Fruit fly (Drosophila melanogaster) whole organism, embryonic: ENCODE measurements around the gene CG8814.

ENCODE experiments used
- Antp ChIP-seq: fragments of 200-800 bp; sonication (Bioruptor generic); optimal IDR thresholded peaks from 3 replicates; lab custom pipeline; 2016; ENCODE audit warnings: missing biosample characterization, missing genetic modification characterization
- Bdp1 ChIP-seq: fragments of 200-800 bp; sonication (Bioruptor generic); optimal IDR thresholded peaks from 3 replicates; lab custom pipeline; 2016; ENCODE audit warnings: missing biosample characterization, missing genetic modification characterization
- Bgb ChIP-seq: fragments of 200-800 bp; sonication (Bioruptor generic); IDR thresholded peaks from 2 replicates; pipeline ENCODE4 v1.3.6; 2022; ENCODE audit warnings: missing biosample characterization, missing genetic modification characterization; ENCODE audit not compliant: partially characterized antibody
- CG12071 ChIP-seq: fragments of 200-800 bp; sonication (Bioruptor generic); optimal IDR thresholded peaks from 3 replicates; lab custom pipeline; 2018; ENCODE audit warnings: missing biosample characterization, mild to moderate bottlenecking, missing genetic modification characterization
- CG12391 ChIP-seq: fragments of 200-800 bp; sonication (Bioruptor generic); optimal IDR thresholded peaks from 3 replicates; lab custom pipeline; 2018; ENCODE audit warnings: missing biosample characterization, mild to moderate bottlenecking, missing genetic modification characterization, moderate library complexity
- CG14441 ChIP-seq: fragments of 200-800 bp; sonication (Bioruptor generic); IDR thresholded peaks from 2 replicates; pipeline ENCODE4 v1.3.6; 2022; ENCODE audit warnings: missing biosample characterization, missing genetic modification characterization
- CG1647 ChIP-seq: fragments of 200-800 bp; sonication (Bioruptor generic); optimal IDR thresholded peaks from 3 replicates; lab custom pipeline; 2016; ENCODE audit warnings: missing biosample characterization, missing genetic modification characterization
- CG17385 ChIP-seq: fragments of 200-800 bp; sonication (Bioruptor generic); optimal IDR thresholded peaks from 3 replicates; lab custom pipeline; 2018; ENCODE audit warnings: missing biosample characterization, mild to moderate bottlenecking, missing genetic modification characterization
- CG17568 ChIP-seq: fragments of 200-800 bp; sonication (Bioruptor generic); optimal IDR thresholded peaks from 2 replicates; lab custom pipeline; 2018; ENCODE audit warnings: missing biosample characterization, mild to moderate bottlenecking, missing genetic modification characterization, moderate library complexity
- CG32532 ChIP-seq: fragments of 200-800 bp; sonication (Bioruptor generic); IDR thresholded peaks from 2 replicates; pipeline ENCODE4 v1.3.6; 2022; ENCODE audit warnings: missing biosample characterization, missing genetic modification characterization
- CG4328 ChIP-seq: fragments of 200-800 bp; sonication (Bioruptor generic); optimal IDR thresholded peaks from 3 replicates; lab custom pipeline; 2017; ENCODE audit warnings: missing biosample characterization, missing genetic modification reagents, missing genetic modification characterization
- CG4424 ChIP-seq: fragments of 200-800 bp; sonication (Bioruptor generic); optimal IDR thresholded peaks from 3 replicates; lab custom pipeline; 2016; ENCODE audit warnings: missing biosample characterization, missing genetic modification characterization
- CG4820 ChIP-seq: fragments of 200-800 bp; sonication (Bioruptor generic); optimal IDR thresholded peaks from 3 replicates; lab custom pipeline; 2016; ENCODE audit warnings: missing biosample characterization, missing genetic modification characterization
- CG7372 ChIP-seq: fragments of 200-800 bp; sonication (Bioruptor generic); IDR thresholded peaks from 2 replicates; pipeline ENCODE4 v1.3.6; 2022; ENCODE audit warnings: missing biosample characterization, missing genetic modification characterization
- CG8281 ChIP-seq: fragments of 200-800 bp; sonication (Bioruptor generic); optimal IDR thresholded peaks from 2 replicates; lab custom pipeline; 2018; ENCODE audit warnings: missing biosample characterization, mild to moderate bottlenecking, missing genetic modification characterization, moderate library complexity
- CG8944 ChIP-seq: fragments of 200-800 bp; sonication (Bioruptor generic); optimal IDR thresholded peaks from 3 replicates; lab custom pipeline; 2016; ENCODE audit warnings: missing biosample characterization, missing genetic modification characterization
- CG9727 ChIP-seq: fragments of 200-800 bp; sonication (Bioruptor generic); optimal IDR thresholded peaks from 3 replicates; lab custom pipeline; 2017; ENCODE audit warnings: missing biosample characterization, mild to moderate bottlenecking, missing genetic modification characterization
- CTCF ChIP-seq: fragments of 200-800 bp; sonication (Bioruptor generic); optimal IDR thresholded peaks from 2 replicates; lab custom pipeline; 2017; ENCODE audit warnings: missing biosample characterization, mild to moderate bottlenecking, missing genetic modification characterization, moderate library complexity
- Dad ChIP-seq: fragments of 200-800 bp; sonication (Bioruptor generic); optimal IDR thresholded peaks from 3 replicates; lab custom pipeline; 2016; ENCODE audit warnings: missing biosample characterization, missing genetic modification characterization
- Dbx ChIP-seq: fragments of 200-800 bp; sonication (Bioruptor generic); IDR thresholded peaks from 3 replicates; pipeline ENCODE4 v1.3.6; 2022; ENCODE audit warnings: missing biosample characterization, missing genetic modification characterization
- Dek ChIP-seq: fragments of 200-800 bp; sonication (Bioruptor generic); optimal IDR thresholded peaks from 3 replicates; lab custom pipeline; 2019; ENCODE audit warnings: missing biosample characterization, mild to moderate bottlenecking, missing genetic modification characterization, moderate library complexity
- Dref ChIP-seq: fragments of 200-800 bp; sonication (Bioruptor generic); IDR thresholded peaks from 2 replicates; pipeline ENCODE4 v1.3.6; 2022; ENCODE audit warnings: missing biosample characterization, missing genetic modification characterization
- Fer2 ChIP-seq: fragments of 200-800 bp; sonication (Bioruptor generic); optimal IDR thresholded peaks from 2 replicates; lab custom pipeline; 2018; ENCODE audit warnings: missing biosample characterization, mild to moderate bottlenecking, missing genetic modification characterization, moderate library complexity
- Fer3 ChIP-seq: fragments of 200-800 bp; sonication (Bioruptor generic); optimal IDR thresholded peaks from 2 replicates; lab custom pipeline; 2018; ENCODE audit warnings: missing biosample characterization, mild to moderate bottlenecking, missing genetic modification characterization, moderate library complexity
- Hand ChIP-seq: fragments of 200-800 bp; sonication (Bioruptor generic); optimal IDR thresholded peaks from 2 replicates; lab custom pipeline; 2017; ENCODE audit warnings: mild to moderate bottlenecking, missing biosample characterization, missing genetic modification reagents, missing genetic modification characterization
- Kr ChIP-seq: fragments of 200-800 bp; sonication (Bioruptor generic); optimal IDR thresholded peaks from 2 replicates; lab custom pipeline; 2017; ENCODE audit warnings: missing biosample characterization, mild to moderate bottlenecking, missing genetic modification characterization
- MBD-R2 ChIP-seq: fragments of 200-800 bp; sonication (Bioruptor generic); IDR thresholded peaks from 2 replicates; pipeline ENCODE4 v1.3.6; 2022; ENCODE audit warnings: missing biosample characterization, missing genetic modification characterization
- Mad ChIP-seq: fragments of 200-800 bp; sonication (Bioruptor generic); optimal IDR thresholded peaks from 2 replicates; lab custom pipeline; 2016; ENCODE audit warnings: missing biosample characterization, missing genetic modification characterization
- Mes4 ChIP-seq: fragments of 200-800 bp; sonication (Bioruptor generic); optimal IDR thresholded peaks from 2 replicates; lab custom pipeline; 2016; ENCODE audit warnings: missing biosample characterization, missing genetic modification characterization
- Nf-YB ChIP-seq: fragments of 200-800 bp; sonication (Bioruptor generic); optimal IDR thresholded peaks from 3 replicates; lab custom pipeline; 2019; ENCODE audit warnings: missing biosample characterization, mild to moderate bottlenecking, missing genetic modification characterization, moderate library complexity
- Sox102F ChIP-seq: fragments of 200-800 bp; sonication (Bioruptor generic); optimal IDR thresholded peaks from 2 replicates; lab custom pipeline; 2018; ENCODE audit warnings: missing biosample characterization, mild to moderate bottlenecking, missing genetic modification characterization, moderate library complexity
- al ChIP-seq: fragments of 200-800 bp; sonication (Bioruptor generic); IDR thresholded peaks from 2 replicates; pipeline ENCODE4 v1.3.6; 2022; ENCODE audit warnings: missing biosample characterization, missing genetic modification characterization
- cas ChIP-seq: fragments of 200-800 bp; sonication (Bioruptor generic); IDR thresholded peaks from 2 replicates; pipeline ENCODE4 v1.3.6; 2022; ENCODE audit warnings: missing biosample characterization, missing genetic modification characterization
- chif ChIP-seq, 2 experiments: fragments of 200-800 bp; sonication (Bioruptor generic); optimal IDR thresholded peaks; 3 replicates each; lab custom pipeline; 2016; ENCODE audit warnings: missing biosample characterization in 2 of 2, missing genetic modification characterization in 2 of 2
- chm ChIP-seq: fragments of 200-800 bp; sonication (Bioruptor generic); IDR thresholded peaks from 2 replicates; pipeline ENCODE4 v1.3.6; 2022; ENCODE audit warnings: missing biosample characterization, missing genetic modification characterization
- ems ChIP-seq: fragments of 200-800 bp; sonication (Bioruptor generic); optimal IDR thresholded peaks from 3 replicates; lab custom pipeline; 2016; ENCODE audit warnings: missing biosample characterization, missing genetic modification characterization
- fd3F ChIP-seq: fragments of 200-800 bp; sonication (Bioruptor generic); optimal IDR thresholded peaks from 2 replicates; lab custom pipeline; 2018; ENCODE audit warnings: missing biosample characterization, mild to moderate bottlenecking, missing genetic modification characterization, moderate library complexity
- fru ChIP-seq: fragments of >200 bp; optimal IDR thresholded peaks from 2 replicates; lab custom pipeline; 2017
- ftz-f1 ChIP-seq: fragments of 200-800 bp; sonication (Bioruptor generic); optimal IDR thresholded peaks from 2 replicates; lab custom pipeline; 2016; ENCODE audit warnings: missing biosample characterization, missing genetic modification characterization
- h ChIP-seq: fragments of >200 bp; optimal IDR thresholded peaks from 2 replicates; lab custom pipeline; 2017
- hb ChIP-seq: fragments of 200-800 bp; sonication (Bioruptor generic); IDR thresholded peaks from 3 replicates; pipeline ENCODE4 v1.3.6; 2022; ENCODE audit warnings: missing biosample characterization, missing genetic modification characterization; ENCODE audit not compliant: partially characterized antibody
- hkb ChIP-seq, 2 experiments: fragments of 200-800 bp in 1 of 2; fragments of >200 bp in 1 of 2; sonication (Bioruptor generic) in 1 of 2; IDR thresholded peaks in 1 of 2; optimal IDR thresholded peaks in 1 of 2; 2 replicates each; pipeline versions ENCODE4 v1.3.6 to Lab custom; 2017 to 2022; ENCODE audit warnings: missing biosample characterization in 1 of 2, missing genetic modification characterization in 1 of 2
- inv ChIP-seq: fragments of 200-800 bp; sonication (Bioruptor generic); IDR thresholded peaks from 2 replicates; pipeline ENCODE4 v1.3.6; 2022; ENCODE audit warnings: missing biosample characterization, missing genetic modification characterization; ENCODE audit not compliant: partially characterized antibody
- jigr1 ChIP-seq: fragments of 200-800 bp; sonication (Bioruptor generic); IDR thresholded peaks from 3 replicates; pipeline ENCODE4 v1.3.6; 2022; ENCODE audit warnings: missing biosample characterization, missing genetic modification characterization
- jumu ChIP-seq: fragments of 200-800 bp; sonication (Bioruptor generic); optimal IDR thresholded peaks from 3 replicates; lab custom pipeline; 2016; ENCODE audit warnings: missing biosample characterization, missing genetic modification characterization
- lilli ChIP-seq: fragments of 200-800 bp; sonication (Bioruptor generic); optimal IDR thresholded peaks from 3 replicates; lab custom pipeline; 2016; ENCODE audit warnings: missing biosample characterization, missing genetic modification characterization
- luna ChIP-seq: fragments of 200-800 bp; sonication (Bioruptor generic); optimal IDR thresholded peaks from 2 replicates; lab custom pipeline; 2016; ENCODE audit warnings: missing biosample characterization, missing genetic modification characterization
- ranshi ChIP-seq: fragments of 200-800 bp; sonication (Bioruptor generic); IDR thresholded peaks from 2 replicates; pipeline ENCODE4 v1.3.6; 2022; ENCODE audit warnings: missing biosample characterization, missing genetic modification characterization
- slp2 ChIP-seq: fragments of 200-800 bp; sonication (Bioruptor generic); optimal IDR thresholded peaks from 2 replicates; lab custom pipeline; 2016; ENCODE audit warnings: missing biosample characterization, missing genetic modification characterization
- so ChIP-seq: fragments of 200-800 bp; sonication (Bioruptor generic); IDR thresholded peaks from 3 replicates; pipeline ENCODE4 v1.3.6; 2022; ENCODE audit warnings: missing biosample characterization, missing genetic modification characterization
- sqz ChIP-seq: fragments of 200-800 bp; sonication (Bioruptor generic); optimal IDR thresholded peaks from 3 replicates; lab custom pipeline; 2018; ENCODE audit warnings: missing biosample characterization, mild to moderate bottlenecking, missing genetic modification characterization
- unc-4 ChIP-seq: fragments of 200-800 bp; sonication (Bioruptor generic); IDR thresholded peaks from 2 replicates; pipeline ENCODE4 v1.3.6; 2022; ENCODE audit warnings: missing biosample characterization, missing genetic modification characterization; ENCODE audit not compliant: partially characterized antibody

The CG8814 gene

DNA sequence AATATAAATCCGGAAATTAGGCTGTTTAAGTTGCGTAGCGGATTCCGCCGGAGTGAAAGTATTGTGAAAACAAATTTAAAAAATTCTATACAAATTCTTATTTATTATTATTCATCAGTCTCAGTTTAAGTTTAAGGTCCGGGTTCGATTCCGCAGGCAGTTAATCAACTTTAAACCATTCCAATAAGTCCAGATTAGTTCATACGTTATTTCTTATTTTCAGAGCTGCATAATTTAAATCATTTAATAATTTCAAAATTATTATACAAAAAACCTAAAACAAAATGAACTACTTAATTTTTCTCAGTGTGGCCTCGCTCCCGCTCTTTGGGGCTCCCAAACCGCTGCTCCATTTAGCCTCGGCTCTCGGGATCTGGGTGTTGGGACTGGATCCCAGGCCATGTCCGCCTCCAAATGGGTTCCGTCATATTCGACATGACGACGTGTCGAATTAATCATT lies 44.3 kb upstream of the CG8814 start (continued):
- TF ChIP-seq CG9727 (GFP tag; lab: Kevin White, UChicago) (peak; percentile 97), CG8281 (peak; percentile 69), fd3F (GFP tag; lab: Kevin White, UChicago) (peak; percentile 73), MBD-R2 (GFP tag; lab: Robert Waterston, UW) (no peak; the same call in 1 of the 2 replicates), Mad (peak; percentile 71), Dad (GFP tag; lab: Kevin White, UChicago) (peak; percentile 29), CG17385 (peak; percentile 88), Hand (GFP tag; lab: Kevin White, UChicago) (peak; percentile 73), al (GFP tag; lab: Robert Waterston, UW) (peak; percentile 73), CG4424 (GFP tag; lab: Kevin White, UChicago) (peak; percentile 91), unc-4 (GFP tag; lab: Robert Waterston, UW) (no peak), Dbx (GFP tag; lab: Robert Waterston, UW) (no peak; the same call in none of the 3 replicates), Bdp1 (peak; percentile 38), Dref (GFP tag; lab: Robert Waterston, UW) (no peak), ranshi (GFP tag; lab: Robert Waterston, UW) (peak; percentile 42; the same call in 1 of the 2 replicates), CG4328 (peak; percentile 87), chif (GFP tag; optimal IDR thresholded peaks at IDR 0.05; lab: Kevin White, UChicago) (peak; percentile 36 to 81), CG14441 (GFP tag; lab: Robert Waterston, UW) (peak; percentile 53), CG4820 (GFP tag; lab: Kevin White, UChicago) (peak; percentile 89), Kr (peak; percentile 49), slp2 (GFP tag; lab: Kevin White, UChicago) (peak; percentile 29), sqz (peak; percentile 74), CG12391 (tag; lab: Kevin White, UChicago) (peak; percentile 92), hb (GFP tag; lab: Robert Waterston, UW) (no peak), CTCF (GFP tag; lab: Kevin White, UChicago) (peak; percentile 45), hkb (optimal IDR thresholded peaks at IDR 0.05; lab: Kevin White, UChicago) (no peak), hkb (GFP tag; IDR thresholded peaks at IDR 0.05; lab: Robert Waterston, UW) (peak; percentile 86), CG7372 (peak; percentile 72), h (lab: Kevin White, UChicago) (no peak), CG32532 (GFP tag; lab: Robert Waterston, UW) (peak; percentile 65), fru (lab: Kevin White, UChicago) (no peak), Antp (peak; percentile 7), Nf-YB (GFP tag; lab: Kevin White, UChicago) (peak; percentile 78), ftz-f1 (GFP tag; lab: Kevin White, UChicago) (no peak), luna (GFP tag; lab: Kevin White, UChicago) (no peak), CG12071 (GFP tag; lab: Kevin White, UChicago) (peak; percentile 28), jigr1 (GFP tag; lab: Robert Waterston, UW) (no peak; the same call in 2 of the 3 replicates), ems (GFP tag; lab: Kevin White, UChicago) (peak; percentile 77), CG1647 (GFP tag; lab: Kevin White, UChicago) (peak; percentile 46), Sox102F (GFP tag; lab: Kevin White, UChicago) (peak; percentile 88), Bgb (GFP tag; lab: Robert Waterston, UW) (no peak), Fer3 (tag; lab: Kevin White, UChicago) (peak; percentile 74), lilli (GFP tag; lab: Kevin White, UChicago) (peak; percentile 88), chm (GFP tag; lab: Robert Waterston, UW) (peak; percentile 46; the same call in 1 of the 2 replicates), CG17568 (GFP tag; lab: Kevin White, UChicago) (peak; percentile 83), cas (0 out of 2 replicates have a peak, but pooled peaks have one; percentile 10), so (peak; percentile 82), Fer2 (peak; percentile 63), Mes4 (GFP tag; lab: Kevin White, UChicago) (no peak), CG8944 (GFP tag; lab: Kevin White, UChicago) (no peak), Dek (tag; lab: Kevin White, UChicago) (peak; percentile 76), jumu (GFP tag; lab: Kevin White, UChicago) (peak; percentile 5), inv (GFP tag; lab: Robert Waterston, UW) (no peak)
